Worm (Caenorhabditis elegans): ENCODE data around the gene ZC15.5.

ce11 chrV:20311519-20311918 is 13.8 kb downstream of the ZC15.5 start, which contains the start of gene clec-262:
- TF ChIP-seq flt-1 (GFP tag; IDR thresholded peaks at IDR 0.05) (no peak), aly-1 (tag; optimal IDR thresholded peaks at IDR 0.05) (no peak), hmbx-1 (tag; optimal IDR thresholded peaks at IDR 0.05) (no peak), ama-1 (optimal IDR thresholded peaks at IDR 0.05) (no peak), ceh-36 (tag; optimal IDR thresholded peaks at IDR 0.05) (no peak), tbx-37 (GFP tag; conservative IDR thresholded peaks at IDR 0.05) (no peak)

All from whole organism, early embryonic.